Worm (Caenorhabditis elegans) whole organism, late embryonic: Measurements from ENCODE around the gene txt-6.
A peak's percentile ranks its signal among the peaks of the same experiment; 100 is the strongest.

Source experiments
- C38D4.7 ChIP-seq: fragments of 200-800 bp; sonication (Bioruptor generic); optimal IDR thresholded peaks from 2 replicates; lab custom pipeline; 2018; ENCODE audit warnings: mild to moderate bottlenecking, missing genetic modification characterization, moderate library complexity, missing compliant biosample characterization
- F13H6.1 ChIP-seq: sonication (generic microtip); optimal IDR thresholded peaks from 2 replicates; lab custom pipeline; 2016; ENCODE audit warnings: missing genetic modification characterization, missing compliant biosample characterization
- ama-1 ChIP-seq: fragments of 150-350 bp; optimal IDR thresholded peaks from 2 replicates; lab custom pipeline; 2014
- ceh-14 ChIP-seq: sonication (generic microtip); optimal IDR thresholded peaks from 2 replicates; lab custom pipeline; 2016; ENCODE audit warnings: missing genotype, missing genetic modification characterization, missing compliant biosample characterization
- ceh-18 ChIP-seq: sonication (generic microtip); optimal IDR thresholded peaks from 2 replicates; lab custom pipeline; 2016; ENCODE audit warnings: missing genetic modification characterization, missing compliant biosample characterization
- ceh-19 ChIP-seq: fragments of 200-800 bp; sonication (Bioruptor generic); optimal IDR thresholded peaks from 2 replicates; lab custom pipeline; 2018; ENCODE audit warnings: mild to moderate bottlenecking, missing genetic modification characterization, missing compliant biosample characterization
- ceh-2 ChIP-seq: sonication (generic microtip); optimal IDR thresholded peaks from 2 replicates; lab custom pipeline; 2016; ENCODE audit warnings: missing genotype, missing genetic modification characterization, missing compliant biosample characterization
- ceh-22 ChIP-seq: sonication (generic microtip); optimal IDR thresholded peaks from 2 replicates; lab custom pipeline; 2017; ENCODE audit warnings: missing biosample characterization, missing genetic modification characterization
- ceh-24 ChIP-seq: sonication (generic microtip); optimal IDR thresholded peaks from 2 replicates; lab custom pipeline; 2016; ENCODE audit warnings: mild to moderate bottlenecking, missing genetic modification characterization, missing compliant biosample characterization
- ceh-30 ChIP-seq: fragments of 150-350 bp; optimal IDR thresholded peaks from 2 replicates; lab custom pipeline; 2014; ENCODE audit warnings: missing biosample characterization, missing genetic modification characterization
- ceh-31 ChIP-seq: sonication (generic microtip); optimal IDR thresholded peaks from 2 replicates; lab custom pipeline; 2016; ENCODE audit warnings: missing genetic modification characterization, missing compliant biosample characterization
- ceh-6 ChIP-seq: fragments of 200-800 bp; sonication (Bioruptor generic); optimal IDR thresholded peaks from 2 replicates; lab custom pipeline; 2018; ENCODE audit warnings: mild to moderate bottlenecking, missing genetic modification characterization, missing compliant biosample characterization
- ceh-9 ChIP-seq: sonication (generic microtip); optimal IDR thresholded peaks from 2 replicates; lab custom pipeline; 2016; ENCODE audit warnings: mild to moderate bottlenecking, missing genetic modification characterization, inconsistent platforms, missing compliant biosample characterization
- che-1 ChIP-seq: sonication (generic microtip); optimal IDR thresholded peaks from 2 replicates; lab custom pipeline; 2016; ENCODE audit warnings: mild to moderate bottlenecking, missing genetic modification characterization, missing compliant biosample characterization
- dmd-4 ChIP-seq: sonication (generic microtip); optimal IDR thresholded peaks from 2 replicates; lab custom pipeline; 2016; ENCODE audit warnings: borderline replicate concordance, missing genetic modification characterization, missing compliant biosample characterization
- dve-1 ChIP-seq: sonication (generic microtip); optimal IDR thresholded peaks from 2 replicates; lab custom pipeline; 2017; ENCODE audit warnings: antibody characterized with exemption, mild to moderate bottlenecking, missing genetic modification characterization, missing compliant biosample characterization
- elt-2 ChIP-seq: sonication (generic microtip); optimal IDR thresholded peaks from 2 replicates; lab custom pipeline; 2016; ENCODE audit warnings: missing genetic modification reagents, missing genetic modification characterization, missing compliant biosample characterization
- eyg-1 ChIP-seq: sonication (generic microtip); optimal IDR thresholded peaks from 2 replicates; lab custom pipeline; 2016; ENCODE audit warnings: missing genotype, missing genetic modification characterization, missing compliant biosample characterization
- hlh-6 ChIP-seq: sonication (generic microtip); optimal IDR thresholded peaks from 2 replicates; lab custom pipeline; 2016; ENCODE audit warnings: missing genotype, missing genetic modification characterization, missing compliant biosample characterization
- nfya-1 ChIP-seq: sonication (generic microtip); optimal IDR thresholded peaks from 2 replicates; lab custom pipeline; 2017; ENCODE audit warnings: missing genetic modification characterization, mild to moderate bottlenecking, missing compliant biosample characterization, antibody characterized with exemption, moderate library complexity
- nhr-232 ChIP-seq: sonication (generic microtip); optimal IDR thresholded peaks from 2 replicates; lab custom pipeline; 2016; ENCODE audit warnings: missing genetic modification characterization, missing compliant biosample characterization
- pag-3 ChIP-seq: sonication (generic microtip); optimal IDR thresholded peaks from 2 replicates; lab custom pipeline; 2016; ENCODE audit warnings: missing compliant biosample characterization, missing genetic modification characterization, borderline replicate concordance
- pat-9 ChIP-seq: fragments of 200-800 bp; sonication (Bioruptor generic); optimal IDR thresholded peaks from 2 replicates; lab custom pipeline; 2018; ENCODE audit warnings: mild to moderate bottlenecking, missing genetic modification characterization, moderate library complexity, missing compliant biosample characterization
- pha-4 ChIP-seq: fragments of 150-350 bp; optimal IDR thresholded peaks from 2 replicates; lab custom pipeline; 2018; ENCODE audit warnings: missing biosample characterization, missing genetic modification reagents, missing genetic modification characterization
- pqm-1 ChIP-seq: sonication (generic microtip); optimal IDR thresholded peaks from 2 replicates; lab custom pipeline; 2016; ENCODE audit warnings: missing genetic modification characterization, missing compliant biosample characterization
- rnt-1 ChIP-seq: sonication (generic microtip); optimal IDR thresholded peaks from 2 replicates; lab custom pipeline; 2016; ENCODE audit warnings: missing genetic modification characterization, missing compliant biosample characterization
- sdc-2 ChIP-seq: sonication (generic microtip); optimal IDR thresholded peaks from 2 replicates; lab custom pipeline; 2016; ENCODE audit warnings: missing genotype, missing genetic modification characterization, missing compliant biosample characterization
- tbx-2 ChIP-seq: sonication (generic microtip); optimal IDR thresholded peaks from 2 replicates; lab custom pipeline; 2016; ENCODE audit warnings: missing genetic modification characterization, missing compliant biosample characterization
- ttx-3 ChIP-seq: sonication (generic microtip); optimal IDR thresholded peaks from 2 replicates; lab custom pipeline; 2016; ENCODE audit warnings: missing genetic modification reagents, missing genetic modification characterization, missing compliant biosample characterization
- unc-3 ChIP-seq, 2 experiments: fragments of 200-800 bp in 1 of 2; sonication (Bioruptor generic) in 1 of 2; sonication (generic microtip) in 1 of 2; conservative IDR thresholded peaks in 1 of 2; optimal IDR thresholded peaks in 1 of 2; 2 replicates each; pipeline versions ENCODE4 v1.3.6 to Lab custom; 2016 to 2022; ENCODE audit warnings: missing compliant biosample characterization in 2 of 2, missing genetic modification characterization in 2 of 2, missing genetic modification reagents in 1 of 2
- unc-55 ChIP-seq: sonication (generic microtip); optimal IDR thresholded peaks from 2 replicates; lab custom pipeline; 2017; ENCODE audit warnings: missing biosample characterization, missing genetic modification reagents, missing genetic modification characterization
- ztf-16 ChIP-seq: sonication (generic microtip); optimal IDR thresholded peaks from 2 replicates; lab custom pipeline; 2017; ENCODE audit warnings: missing genetic modification characterization, missing compliant biosample characterization

The txt-6 gene

DNA sequence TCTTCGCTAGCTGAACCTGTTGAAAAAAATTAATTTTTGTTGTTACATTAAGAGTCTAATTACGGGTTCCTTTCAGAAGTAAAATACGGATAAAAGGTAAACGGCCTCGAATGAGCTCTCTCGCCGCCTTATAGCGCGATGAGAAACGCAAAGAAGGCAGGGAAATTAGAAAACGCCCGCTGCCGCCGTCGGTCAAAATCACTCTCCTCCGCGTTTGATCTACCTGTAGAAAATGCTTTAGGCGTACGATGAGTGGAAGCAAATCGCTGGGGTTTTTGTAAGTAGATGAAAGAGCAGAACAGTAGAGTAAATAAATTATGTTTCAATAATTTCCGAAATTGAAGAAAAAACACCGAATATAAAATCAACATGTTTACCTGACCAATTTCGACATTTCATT lies 30.4 kb upstream of the txt-6 start:
- TF ChIP-seq sdc-2 (tag; lab: Kevin White, UChicago) (no peak), ceh-30 (tag; lab: Kevin White, UChicago) (no peak), ztf-16 (tag; lab: Kevin White, UChicago) (no peak), dmd-4 (no peak), ceh-14 (no peak)

- TF ChIP-seq dmd-4 (no peak), elt-2 (tag; lab: Kevin White, UChicago) (peak; percentile 28)
Observed at ce11 chrV:4630267-4630666, 23.5 kb upstream of the txt-6 start.

DNA sequence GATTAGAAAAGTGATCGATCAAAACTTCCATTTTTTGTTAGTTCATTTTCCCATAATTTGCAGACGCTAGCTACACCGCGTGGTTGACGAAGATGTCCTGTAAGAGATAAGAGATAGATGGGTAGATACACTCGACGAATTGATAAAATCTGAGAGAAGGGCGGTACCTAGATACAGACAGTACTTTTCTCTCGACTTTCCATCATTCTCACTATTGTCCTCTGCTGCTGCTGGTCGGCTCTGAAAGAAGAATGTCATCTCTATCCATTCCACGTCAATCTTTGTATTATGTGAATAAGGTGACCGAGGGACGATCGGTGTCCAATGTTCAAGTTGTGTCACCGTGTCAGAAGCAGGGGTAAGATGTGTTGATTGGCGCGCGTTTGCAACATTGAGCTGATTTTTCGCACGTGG lies 21.8 kb upstream of the txt-6 start, which contains the start of gene pmt-2:
Gene pmt-2 (plus strand): TSS at position 64 of the 414 bp plus-strand sequence.
- TF ChIP-seq unc-3 (GFP tag; conservative IDR thresholded peaks at IDR 0.05; lab: Robert Waterston, UW) (no peak), unc-3 (tag; optimal IDR thresholded peaks at IDR 0.05; lab: Kevin White, UChicago) (no peak), pat-9 (tag; lab: Kevin White, UChicago) (no peak), rnt-1 (peak; percentile 56)
- TF ChIP-seq, all 69 proteins: peak for 1

- TF ChIP-seq ceh-31 (tag; lab: Kevin White, UChicago) (no peak), ceh-2 (no peak), ama-1 (no peak), che-1 (no peak), nhr-232 (tag; lab: Kevin White, UChicago) (no peak), ceh-24 (tag; lab: Kevin White, UChicago) (no peak), pha-4 (no peak), ceh-6 (GFP tag; lab: Kevin White, UChicago) (no peak), ceh-22 (tag; lab: Kevin White, UChicago) (no peak), eyg-1 (tag; lab: Kevin White, UChicago) (no peak), ceh-19 (GFP tag; lab: Kevin White, UChicago) (no peak), dve-1 (tag; lab: Kevin White, UChicago) (no peak), ceh-18 (tag; lab: Kevin White, UChicago) (no peak), ttx-3 (no peak), pqm-1 (tag; lab: Kevin White, UChicago) (no peak), ceh-9 (tag; lab: Kevin White, UChicago) (no peak)
Observed at ce11 chrV:4626344-4626743, 19.6 kb upstream of the txt-6 start.

- TF ChIP-seq unc-55 (GFP tag; lab: Kevin White, UChicago) (no peak), nfya-1 (tag; lab: Kevin White, UChicago) (peak; percentile 90)
Observed at ce11 chrV:4624717-4625116, 18.0 kb upstream of the txt-6 start.

DNA sequence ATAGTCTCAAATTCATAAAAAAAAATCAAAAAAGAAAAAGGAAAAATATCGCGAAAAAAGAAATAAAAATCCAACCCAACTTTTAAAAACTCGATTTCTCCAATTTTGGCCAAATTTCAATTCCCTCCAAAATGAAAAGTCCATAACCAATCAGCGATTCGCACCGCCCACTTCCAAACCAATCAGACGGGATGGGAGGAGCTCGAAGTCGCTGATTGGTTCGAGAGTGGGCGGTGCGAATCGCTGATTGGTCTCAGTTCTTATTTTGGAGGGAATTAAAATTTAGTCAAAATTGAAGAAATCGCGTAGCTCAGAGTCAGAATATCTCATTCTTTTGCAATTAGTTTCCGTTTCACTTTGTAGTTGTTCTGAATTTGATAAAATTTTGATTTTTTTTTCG lies 16.8 kb upstream of the txt-6 start:
- TF ChIP-seq nfya-1 (tag; lab: Kevin White, UChicago) (peak; percentile 97), hlh-6 (tag; lab: Kevin White, UChicago) (no peak)

ce11 chrV:4617260-4617659 lies 10.5 kb upstream of the txt-6 start, which contains the start of gene sumv-2:
TSS of gene sumv-2 (plus strand) at chrV:4617560.
- no peak for TF ChIP-seq C38D4.7
- no peak for TF ChIP-seq pag-3 (tag; lab: Kevin White, UChicago)
- TF ChIP-seq tbx-2 (tag; lab: Kevin White, UChicago): peak; percentile 28
- TF ChIP-seq ama-1: no peak
- TF ChIP-seq pat-9 (tag; lab: Kevin White, UChicago): no peak
- TF ChIP-seq F13H6.1 (tag; lab: Kevin White, UChicago): no peak
- no peak for TF ChIP-seq ztf-16 (tag; lab: Kevin White, UChicago)
